Worm (Caenorhabditis elegans) whole organism, young adult: ENCODE measurements around the gene F23D12.4.
A peak's percentile ranks its signal among the peaks of the same experiment; 100 is the strongest.

ENCODE experiments used
- B0035.1 ChIP-seq: sonication (generic microtip); optimal IDR thresholded peaks from 2 replicates; lab custom pipeline; 2016; ENCODE audit warnings: missing genetic modification characterization, mild to moderate bottlenecking, missing compliant biosample characterization, missing genotype, missing genetic modification reagents
- B0261.1 ChIP-seq: sonication (generic microtip); optimal IDR thresholded peaks from 2 replicates; lab custom pipeline; 2016; ENCODE audit warnings: mild to moderate bottlenecking, missing genetic modification characterization, moderate library complexity, missing compliant biosample characterization
- B0336.3 ChIP-seq: fragments of 200-800 bp; sonication (Bioruptor generic); IDR thresholded peaks from 2 replicates; pipeline ENCODE4 v1.3.6; 2022; ENCODE audit warnings: missing genetic modification characterization, missing compliant biosample characterization
- C06A6.2 ChIP-seq: fragments of 200-800 bp; sonication (Bioruptor generic); conservative IDR thresholded peaks from 2 replicates; pipeline ENCODE4 v1.3.6; 2022; ENCODE audit warnings: missing genetic modification characterization, missing compliant biosample characterization
- F10E7.11 ChIP-seq: sonication (generic microtip); optimal IDR thresholded peaks from 2 replicates; lab custom pipeline; 2017; ENCODE audit warnings: mild to moderate bottlenecking, missing genetic modification characterization, moderate library complexity, missing compliant biosample characterization
- F23B12.7 ChIP-seq: sonication (generic microtip); optimal IDR thresholded peaks from 2 replicates; lab custom pipeline; 2017; ENCODE audit warnings: missing genetic modification characterization, mild to moderate bottlenecking, missing compliant biosample characterization, antibody characterized with exemption, moderate library complexity; ENCODE audit not compliant: insufficient read depth
- F49E8.2 ChIP-seq: sonication (generic microtip); optimal IDR thresholded peaks from 3 replicates; lab custom pipeline; 2017; ENCODE audit warnings: missing genetic modification characterization, mild to moderate bottlenecking, missing compliant biosample characterization, antibody characterized with exemption, moderate library complexity; ENCODE audit not compliant: insufficient read depth
- F57A8.1 ChIP-seq: fragments of 200-800 bp; sonication (Bioruptor generic); optimal IDR thresholded peaks from 2 replicates; lab custom pipeline; 2018; ENCODE audit warnings: mild to moderate bottlenecking, missing genetic modification characterization, moderate library complexity, missing compliant biosample characterization
- F57C9.4 ChIP-seq: sonication (generic microtip); optimal IDR thresholded peaks from 2 replicates; lab custom pipeline; 2017; ENCODE audit warnings: mild to moderate bottlenecking, missing genetic modification characterization, missing compliant biosample characterization
- T07F8.4 ChIP-seq: sonication (generic microtip); optimal IDR thresholded peaks from 2 replicates; lab custom pipeline; 2016; ENCODE audit warnings: mild to moderate bottlenecking, missing genetic modification characterization, moderate library complexity, missing compliant biosample characterization
- Y53F4B.3 ChIP-seq: fragments of 200-800 bp; sonication (Bioruptor generic); IDR thresholded peaks from 2 replicates; pipeline ENCODE4 v1.3.6; 2022; ENCODE audit warnings: missing genetic modification reagents, missing genetic modification characterization, missing compliant biosample characterization
- Y56A3A.18 ChIP-seq: fragments of 200-800 bp; sonication (Bioruptor generic); IDR thresholded peaks from 2 replicates; pipeline ENCODE4 v1.3.6; 2022; ENCODE audit warnings: missing genetic modification reagents, missing genetic modification characterization, missing compliant biosample characterization
- Y67H2A.10 ChIP-seq: fragments of 200-800 bp; sonication (Bioruptor generic); conservative IDR thresholded peaks from 2 replicates; pipeline ENCODE4 v1.3.6; 2022; ENCODE audit warnings: missing genetic modification reagents, missing genetic modification characterization, missing compliant biosample characterization
- ama-1 ChIP-seq, 3 experiments: fragments of 150-350 bp in 1 of 3; sonication (generic microtip) in 2 of 3; optimal IDR thresholded peaks; 2 replicates each; lab custom pipeline; 2014 to 2018; ENCODE audit warnings: missing biosample characterization in 2 of 3, missing genetic modification characterization in 2 of 3, missing genetic modification reagents in 2 of 3
- aptf-3 ChIP-seq: fragments of 200-800 bp; sonication (Bioruptor generic); IDR thresholded peaks from 2 replicates; pipeline ENCODE4 v1.3.6; 2022; ENCODE audit warnings: missing genetic modification characterization, missing compliant biosample characterization
- cebp-1 ChIP-seq, 2 experiments: fragments of 200-800 bp in 1 of 2; sonication (Bioruptor generic) in 1 of 2; sonication (generic microtip) in 1 of 2; IDR thresholded peaks in 1 of 2; optimal IDR thresholded peaks in 1 of 2; 2 replicates each; pipeline versions ENCODE4 v1.3.6 to Lab custom; 2017 to 2022; ENCODE audit warnings: missing compliant biosample characterization in 2 of 2, missing genetic modification characterization in 2 of 2, mild to moderate bottlenecking in 1 of 2, missing genetic modification reagents in 1 of 2, moderate library complexity in 1 of 2
- ceh-79 ChIP-seq: sonication (generic microtip); optimal IDR thresholded peaks from 2 replicates; lab custom pipeline; 2017; ENCODE audit warnings: mild to moderate bottlenecking, missing genetic modification characterization, missing compliant biosample characterization
- ceh-91 ChIP-seq: fragments of 200-800 bp; sonication (Bioruptor generic); IDR thresholded peaks from 2 replicates; pipeline ENCODE4 v1.3.6; 2022; ENCODE audit warnings: missing genetic modification reagents, missing genetic modification characterization, missing compliant biosample characterization
- dpff-1 ChIP-seq: sonication (generic microtip); optimal IDR thresholded peaks from 2 replicates; lab custom pipeline; 2017; ENCODE audit warnings: mild to moderate bottlenecking, missing genetic modification characterization, missing compliant biosample characterization
- hmg-20 ChIP-seq: fragments of 200-800 bp; sonication (Bioruptor generic); IDR thresholded peaks from 2 replicates; pipeline ENCODE4 v1.3.6; 2022; ENCODE audit warnings: missing genetic modification reagents, missing genetic modification characterization, missing compliant biosample characterization
- hrde-1 ChIP-seq: sonication (generic microtip); optimal IDR thresholded peaks from 2 replicates; lab custom pipeline; 2016; ENCODE audit warnings: missing genetic modification characterization, mild to moderate bottlenecking, missing compliant biosample characterization, moderate library complexity, missing genotype, missing genetic modification reagents, borderline replicate concordance
- hsf-1 ChIP-seq: fragments of 200-800 bp; sonication (Bioruptor generic); IDR thresholded peaks from 2 replicates; pipeline ENCODE4 v1.3.6; 2022; ENCODE audit warnings: missing genetic modification reagents, missing genetic modification characterization, missing compliant biosample characterization
- let-526 ChIP-seq: fragments of 200-800 bp; sonication (Bioruptor generic); IDR thresholded peaks from 2 replicates; pipeline ENCODE4 v1.3.6; 2022; ENCODE audit warnings: missing genetic modification reagents, missing genetic modification characterization, missing compliant biosample characterization
- lin-26 ChIP-seq: fragments of 200-800 bp; sonication (Bioruptor generic); IDR thresholded peaks from 2 replicates; pipeline ENCODE4 v1.3.6; 2022; ENCODE audit warnings: missing genetic modification reagents, missing genetic modification characterization, missing compliant biosample characterization
- lir-1 ChIP-seq: fragments of 200-800 bp; sonication (Bioruptor generic); conservative IDR thresholded peaks from 2 replicates; pipeline ENCODE4 v1.3.6; 2022; ENCODE audit warnings: missing genetic modification reagents, missing genetic modification characterization, missing compliant biosample characterization
- lsl-1 ChIP-seq: fragments of 200-800 bp; sonication (Bioruptor generic); optimal IDR thresholded peaks from 2 replicates; lab custom pipeline; 2018; ENCODE audit warnings: mild to moderate bottlenecking, missing genetic modification characterization, moderate library complexity, missing compliant biosample characterization
- lsy-27 ChIP-seq: sonication (generic microtip); optimal IDR thresholded peaks from 2 replicates; lab custom pipeline; 2017; ENCODE audit warnings: missing genetic modification characterization, mild to moderate bottlenecking, missing compliant biosample characterization, antibody characterized with exemption, missing genotype, borderline replicate concordance; ENCODE audit not compliant: insufficient read depth
- nfya-1 ChIP-seq: sonication (generic microtip); optimal IDR thresholded peaks from 2 replicates; lab custom pipeline; 2017; ENCODE audit warnings: antibody characterized with exemption, missing compliant biosample characterization, missing genetic modification characterization, borderline replicate concordance; ENCODE audit not compliant: insufficient read depth
- nhr-179 ChIP-seq: sonication (generic microtip); optimal IDR thresholded peaks from 2 replicates; lab custom pipeline; 2016; ENCODE audit warnings: mild to moderate bottlenecking, missing genetic modification characterization, missing compliant biosample characterization
- nhr-80 ChIP-seq: sonication (generic microtip); optimal IDR thresholded peaks from 2 replicates; lab custom pipeline; 2016; ENCODE audit warnings: missing genetic modification characterization, missing compliant biosample characterization
- pbrm-1 ChIP-seq: fragments of 200-800 bp; sonication (Bioruptor generic); IDR thresholded peaks from 2 replicates; pipeline ENCODE4 v1.3.6; 2022; ENCODE audit warnings: missing genetic modification reagents, missing genetic modification characterization, missing compliant biosample characterization
- rcor-1 ChIP-seq: fragments of 200-800 bp; sonication (Bioruptor generic); IDR thresholded peaks from 2 replicates; pipeline ENCODE4 v1.3.6; 2022; ENCODE audit warnings: missing genetic modification reagents, missing genetic modification characterization, missing compliant biosample characterization
- rec-8 ChIP-seq, 2 experiments: sonication (generic microtip); optimal IDR thresholded peaks; 2 replicates each; lab custom pipeline; 2016; ENCODE audit warnings: mild to moderate bottlenecking in 2 of 2, missing genetic modification characterization in 2 of 2, missing genetic modification reagents in 2 of 2, missing genotype in 2 of 2, missing biosample characterization in 1 of 2, missing compliant biosample characterization in 1 of 2, moderate library complexity in 1 of 2
- rpc-1 ChIP-seq, 2 experiments: fragments of 150-350 bp in 1 of 2; sonication (generic microtip) in 1 of 2; optimal IDR thresholded peaks; 2 replicates each; lab custom pipeline; 2014 to 2018; ENCODE audit warnings: missing biosample characterization in 1 of 2, missing genetic modification characterization in 1 of 2, missing genetic modification reagents in 1 of 2, missing genotype in 1 of 2
- snpc-1.1 ChIP-seq: sonication (generic microtip); optimal IDR thresholded peaks from 2 replicates; lab custom pipeline; 2017; ENCODE audit warnings: missing genetic modification characterization, mild to moderate bottlenecking, missing compliant biosample characterization, antibody characterized with exemption, moderate library complexity, missing genotype, missing genetic modification reagents; ENCODE audit not compliant: insufficient read depth
- snpc-1.3 ChIP-seq: sonication (generic microtip); optimal IDR thresholded peaks from 2 replicates; lab custom pipeline; 2017; ENCODE audit warnings: missing genetic modification characterization, mild to moderate bottlenecking, missing compliant biosample characterization, antibody characterized with exemption, moderate library complexity, missing genotype, missing genetic modification reagents; ENCODE audit not compliant: insufficient read depth
- snpc-4 ChIP-seq, 5 experiments: fragments of 150-350 bp in 1 of 5; sonication (generic microtip) in 4 of 5; optimal IDR thresholded peaks; 2 replicates each; lab custom pipeline; 2014 to 2018; ENCODE audit warnings: missing genetic modification characterization in 5 of 5, missing biosample characterization in 3 of 5, antibody characterized with exemption in 2 of 5, mild to moderate bottlenecking in 2 of 5, missing compliant biosample characterization in 2 of 5, missing genotype in 2 of 5, moderate library complexity in 2 of 5, missing genetic modification reagents in 1 of 5
- tbp1 ChIP-seq: fragments of 200-800 bp; sonication (Bioruptor generic); optimal IDR thresholded peaks from 2 replicates; lab custom pipeline; 2018; ENCODE audit warnings: mild to moderate bottlenecking, missing genetic modification characterization, missing compliant biosample characterization
- tlf-1 ChIP-seq: fragments of 200-800 bp; sonication (Bioruptor generic); optimal IDR thresholded peaks from 2 replicates; lab custom pipeline; 2018; ENCODE audit warnings: mild to moderate bottlenecking, missing genetic modification characterization, missing compliant biosample characterization
- ztf-18 ChIP-seq: sonication (generic microtip); optimal IDR thresholded peaks from 2 replicates; lab custom pipeline; 2016; ENCODE audit warnings: missing genotype, mild to moderate bottlenecking, missing genetic modification characterization, missing compliant biosample characterization
- ztf-25 ChIP-seq: fragments of 200-800 bp; sonication (Bioruptor generic); IDR thresholded peaks from 2 replicates; pipeline ENCODE4 v1.3.6; 2022; ENCODE audit warnings: missing genetic modification reagents, missing genetic modification characterization, missing compliant biosample characterization

Gene F23D12.4

ce11 chrX:14477338-14477737 is 32.5 kb downstream of the F23D12.4 start (continued):
- no peak for TF ChIP-seq F10E7.11
- peak; percentile 71; the same call in 1 of the 2 replicates for TF ChIP-seq cebp-1 (GFP tag; IDR thresholded peaks at IDR 0.05; lab: Robert Waterston, UW)
- TF ChIP-seq cebp-1 (tag; optimal IDR thresholded peaks at IDR 0.05; lab: Kevin White, UChicago), result peak; percentile 83
- TF ChIP-seq snpc-1.1 (tag; lab: Kevin White, UChicago), result no peak
- no peak for TF ChIP-seq C06A6.2 (GFP tag; lab: Robert Waterston, UW)
- no peak for TF ChIP-seq tlf-1
- no peak for TF ChIP-seq lsl-1 (GFP tag; lab: Kevin White, UChicago)
- TF ChIP-seq ztf-18 (tag; lab: Kevin White, UChicago), result no peak
- TF ChIP-seq F57A8.1 (GFP tag; lab: Kevin White, UChicago), result no peak
- TF ChIP-seq hmg-20 (GFP tag; lab: Robert Waterston, UW), result no peak
- no peak for TF ChIP-seq let-526 (GFP tag; lab: Robert Waterston, UW)
- no peak for TF ChIP-seq rcor-1 (GFP tag; lab: Robert Waterston, UW)
- no peak for TF ChIP-seq B0035.1 (tag; lab: Kevin White, UChicago)
- peak; percentile 45; the same call in 1 of the 2 replicates for TF ChIP-seq lin-26
- TF ChIP-seq hrde-1 (tag; lab: Kevin White, UChicago), result no peak
- TF ChIP-seq nfya-1, result no peak
- peak; percentile 56; the same call in 1 of the 2 replicates for TF ChIP-seq Y56A3A.18 (GFP tag; lab: Robert Waterston, UW)
- TF ChIP-seq ceh-91 (GFP tag; lab: Robert Waterston, UW), result no peak
- no peak for TF ChIP-seq ceh-79 (tag; lab: Kevin White, UChicago)
- no peak for TF ChIP-seq snpc-1.3
- TF ChIP-seq F23B12.7 (tag; lab: Kevin White, UChicago), result no peak
- TF ChIP-seq dpff-1 (tag; lab: Kevin White, UChicago), result no peak
- no peak for TF ChIP-seq F49E8.2 (tag; lab: Kevin White, UChicago)
- no peak for TF ChIP-seq ama-1 (optimal IDR thresholded peaks at IDR 0.05; lab: Kevin White, UChicago)
- no peak for TF ChIP-seq ama-1 (GFP tag; optimal IDR thresholded peaks at IDR 0.05; lab: Kevin White, UChicago)
- TF ChIP-seq rec-8 (tag; optimal IDR thresholded peaks at IDR 0.05; lab: Kevin White, UChicago), result no peak
- 0 out of 2 replicates have a peak, but pooled peaks have one; percentile 17 for TF ChIP-seq pbrm-1 (GFP tag; lab: Robert Waterston, UW)
- TF ChIP-seq, all 124 proteins: peak for 18

DNA sequence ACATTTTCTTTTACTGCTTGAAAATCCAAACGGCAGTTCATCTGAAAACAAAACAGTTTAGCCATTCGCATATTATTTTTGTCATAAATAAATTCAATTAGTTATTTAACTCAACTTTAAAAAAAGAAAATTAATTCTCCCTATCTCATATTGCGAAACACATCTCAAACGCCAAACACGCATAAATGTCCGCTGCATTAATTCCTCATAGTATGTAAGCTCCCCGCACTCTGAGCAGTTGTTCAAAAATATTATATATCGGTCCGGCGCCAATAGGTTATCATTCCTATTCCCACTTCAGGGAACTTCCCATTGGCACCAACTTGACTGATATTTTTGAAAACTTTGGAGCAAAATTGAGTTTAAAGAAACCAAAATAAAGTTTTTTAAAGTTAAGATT is 33.4 kb downstream of the F23D12.4 start:
- TF ChIP-seq cebp-1 (GFP tag; IDR thresholded peaks at IDR 0.05; lab: Robert Waterston, UW), result peak; percentile 61; the same call in 1 of the 2 replicates
- TF ChIP-seq cebp-1 (tag; optimal IDR thresholded peaks at IDR 0.05; lab: Kevin White, UChicago), result peak; percentile 93
- TF ChIP-seq B0336.3 (GFP tag; lab: Robert Waterston, UW), result no peak
- TF ChIP-seq Y53F4B.3 (GFP tag; lab: Robert Waterston, UW), result no peak
- peak; percentile 85 for TF ChIP-seq snpc-1.1 (tag; lab: Kevin White, UChicago)
- TF ChIP-seq ama-1 (optimal IDR thresholded peaks at IDR 0.05; lab: Kevin White, UChicago), result no peak
- TF ChIP-seq ama-1 (GFP tag; optimal IDR thresholded peaks at IDR 0.05; lab: Kevin White, UChicago), result no peak
- TF ChIP-seq F57C9.4, result no peak
- TF ChIP-seq T07F8.4, result no peak
- TF ChIP-seq hsf-1 (GFP tag; lab: Robert Waterston, UW), result no peak
- no peak for TF ChIP-seq F23B12.7 (tag; lab: Kevin White, UChicago)
- TF ChIP-seq nfya-1, result no peak
- no peak for TF ChIP-seq rpc-1 (optimal IDR thresholded peaks at IDR 0.05; lab: Kevin White, UChicago)
- TF ChIP-seq rpc-1 (tag; optimal IDR thresholded peaks at IDR 0.05; lab: Kevin White, UChicago), result no peak
- TF ChIP-seq lin-26, result no peak
- peak; percentile 43 for TF ChIP-seq tbp1 (GFP tag; lab: Kevin White, UChicago)
- no peak for TF ChIP-seq lir-1
- peak; percentile 96 for TF ChIP-seq snpc-4 (GFP tag; optimal IDR thresholded peaks at IDR 0.05; lab: Kevin White, UChicago)
- peak; percentile 92 to 98 (median 97) for TF ChIP-seq snpc-4 (tag; optimal IDR thresholded peaks at IDR 0.05; lab: Kevin White, UChicago)
- no peak for TF ChIP-seq aptf-3
- no peak for TF ChIP-seq snpc-1.3
- TF ChIP-seq dpff-1 (tag; lab: Kevin White, UChicago), result no peak
- no peak for TF ChIP-seq nhr-80 (tag; lab: Kevin White, UChicago)
- TF ChIP-seq ztf-25, result 0 out of 2 replicates have a peak, but pooled peaks have one; percentile 16
- TF ChIP-seq lsy-27, result no peak
- TF ChIP-seq B0261.1 (tag; lab: Kevin White, UChicago), result no peak
- TF ChIP-seq nhr-179 (tag; lab: Kevin White, UChicago), result no peak
- no peak for TF ChIP-seq pbrm-1 (GFP tag; lab: Robert Waterston, UW)
- no peak for TF ChIP-seq Y67H2A.10
- no peak for TF ChIP-seq Y56A3A.18 (GFP tag; lab: Robert Waterston, UW)
